Worm (Caenorhabditis elegans) whole organism, mixed stage, embryonic: ENCODE data around the gene nuo-4.

Experiments
- drap-1 ChIP-seq: fragments of 200-800 bp; sonication (Bioruptor generic); optimal IDR thresholded peaks from 3 replicates; lab custom pipeline; 2018; ENCODE audit warnings: mild to moderate bottlenecking, missing genetic modification characterization, missing compliant biosample characterization
- mep-1 ChIP-seq: fragments of 150-350 bp; optimal IDR thresholded peaks from 2 replicates; lab custom pipeline; 2017; ENCODE audit warnings: missing biosample characterization, missing genetic modification reagents, missing genetic modification characterization, inconsistent platforms
- nhr-28 ChIP-seq: fragments of 150-350 bp; optimal IDR thresholded peaks from 2 replicates; lab custom pipeline; 2014; ENCODE audit warnings: missing biosample characterization, missing genetic modification characterization
- nhr-76 ChIP-seq: sonication (generic microtip); optimal IDR thresholded peaks from 2 replicates; lab custom pipeline; 2017; ENCODE audit warnings: missing biosample characterization, missing genetic modification characterization
- snpc-4 ChIP-seq: fragments of 150-350 bp; optimal IDR thresholded peaks from 2 replicates; lab custom pipeline; 2014; ENCODE audit warnings: missing biosample characterization, missing genetic modification characterization
- ztf-11 ChIP-seq: fragments of 150-350 bp; optimal IDR thresholded peaks from 2 replicates; lab custom pipeline; 2014; ENCODE audit warnings: missing biosample characterization, missing genetic modification characterization

ce11 chrIII:7185473-7185872 is 26.9 kb upstream of the nuo-4 start, which contains the start of gene F37C12.14:
- TF ChIP-seq snpc-4 (tag; lab: Kevin White, UChicago) = no peak
- TF ChIP-seq mep-1 (tag; lab: Kevin White, UChicago) = no peak
- no peak for TF ChIP-seq nhr-76 (tag; lab: Kevin White, UChicago)
- no peak for TF ChIP-seq drap-1 (GFP tag; lab: Kevin White, UChicago)
- no peak for TF ChIP-seq nhr-28 (tag; lab: Kevin White, UChicago)
- TF ChIP-seq ztf-11 (tag; lab: Kevin White, UChicago) = no peak
